Worm (Caenorhabditis elegans): ENCODE data around the gene rpt-3.

rpt-3 gene

DNA sequence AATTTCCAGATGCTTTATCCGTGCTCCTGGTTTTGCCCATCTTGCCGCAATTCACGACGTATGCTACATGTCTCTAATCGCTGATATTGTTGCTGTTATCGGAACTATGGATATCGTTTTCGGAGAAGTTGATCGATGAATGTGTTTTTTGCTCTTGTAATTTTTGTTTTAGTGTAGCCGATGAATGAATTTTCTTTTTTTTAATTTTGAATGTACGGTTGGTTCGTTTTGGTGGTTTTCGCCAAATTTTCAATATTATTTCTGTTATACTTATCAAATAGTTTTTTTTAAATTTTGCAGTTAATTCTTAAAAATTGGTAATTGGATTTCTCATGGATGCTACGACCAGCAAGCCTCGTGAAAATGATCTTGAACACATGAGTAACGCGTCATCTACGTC is 22.6 kb upstream of the rpt-3 start, which contains the start of gene T26A5.2:
T26A5.2 (plus strand) TSS at position 301 of the 400 bp plus-strand sequence.
- TF ChIP-seq unc-62 (GFP tag; optimal IDR thresholded peaks at IDR 0.05): no peak

DNA sequence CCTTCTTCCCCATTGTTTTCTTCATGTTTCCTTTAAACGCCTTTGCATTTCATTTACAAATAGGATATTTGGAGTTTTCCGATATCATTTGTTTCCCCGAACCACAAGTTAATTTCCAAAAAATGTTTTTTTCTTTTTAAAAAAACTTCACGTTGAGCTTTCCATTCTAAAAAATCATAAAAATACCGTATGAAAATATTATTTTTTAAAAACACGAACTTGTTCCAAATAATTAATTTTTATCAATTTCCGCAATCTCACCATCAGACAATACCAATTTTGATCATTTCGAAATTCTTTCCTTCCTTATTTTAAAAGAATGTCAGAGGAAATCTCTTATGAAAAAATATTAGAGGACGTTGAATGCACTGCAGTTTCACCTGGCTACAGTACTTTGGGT is 18.1 kb upstream of the rpt-3 start, which contains the start of gene wht-6:
wht-6 (plus strand) TSS at position 301 of the 400 bp plus-strand sequence.
- no peak for TF ChIP-seq unc-62 (GFP tag; optimal IDR thresholded peaks at IDR 0.05)

DNA sequence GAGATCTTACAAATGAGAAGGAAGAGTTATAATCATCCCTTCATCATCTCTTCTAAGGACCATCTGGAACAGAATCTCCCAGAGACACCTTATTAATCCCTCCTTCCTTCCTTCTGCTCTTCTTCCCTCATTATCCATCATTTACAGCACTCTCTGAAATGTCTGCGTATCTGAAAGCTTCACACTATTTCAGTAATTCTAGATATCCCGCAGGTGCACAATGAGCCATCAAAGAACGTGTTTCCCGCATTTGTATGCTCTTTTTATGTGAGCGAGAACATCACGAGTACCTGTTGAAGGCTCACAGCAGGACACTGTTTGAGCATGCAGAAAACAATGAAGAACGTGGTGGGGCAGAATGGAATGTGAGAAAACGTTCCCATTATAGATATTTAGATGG is 13.2 kb upstream of the rpt-3 start:
- no peak for TF ChIP-seq unc-62 (GFP tag; optimal IDR thresholded peaks at IDR 0.05)

ce11 chrIII:6478256-6479004 is 11.2 kb upstream of the rpt-3 start, which contains the start of gene zip-8:
Gene zip-8 (plus strand): TSS chrIII:6478955.
- no peak for TF ChIP-seq unc-62 (GFP tag; optimal IDR thresholded peaks at IDR 0.05)

DNA sequence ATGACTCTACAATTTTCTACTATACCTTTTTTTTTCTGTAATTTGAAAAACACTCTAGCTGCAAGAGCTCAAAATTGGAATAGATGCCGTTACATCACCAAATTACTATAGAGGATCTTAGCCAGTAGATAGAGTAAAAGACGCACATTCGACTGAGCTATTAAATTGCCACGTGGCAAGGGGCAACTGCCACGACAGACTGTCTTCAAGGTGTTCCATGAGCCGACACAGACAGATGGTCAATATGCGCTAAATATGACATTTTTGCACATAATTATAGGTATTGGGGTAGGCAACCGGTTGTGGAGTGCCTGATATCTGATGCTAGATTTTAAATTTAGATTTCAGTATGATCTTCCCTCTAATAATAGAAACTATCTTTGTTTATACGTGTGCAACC is 10.2 kb upstream of the rpt-3 start:
- no peak for TF ChIP-seq unc-62 (GFP tag; optimal IDR thresholded peaks at IDR 0.05)

DNA sequence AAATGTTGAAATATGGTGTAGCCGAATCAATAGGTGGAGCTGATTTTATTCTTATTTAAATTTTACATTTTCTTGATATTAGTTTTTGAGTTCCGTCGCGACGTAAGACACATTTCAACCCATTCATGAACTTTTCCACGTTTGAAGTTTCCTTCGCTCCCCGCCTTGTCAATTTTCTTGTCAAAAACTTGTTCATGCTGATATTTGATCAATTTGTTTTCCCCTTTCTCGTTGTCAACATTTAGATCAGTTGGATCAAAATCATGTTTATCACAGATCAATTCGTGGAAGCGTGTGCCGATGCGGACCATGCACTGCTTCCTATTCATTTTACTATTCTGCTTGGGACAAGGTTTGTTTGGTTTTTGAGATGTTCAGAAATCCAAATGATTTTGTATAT is 6.7 kb upstream of the rpt-3 start, which contains the start of gene chtb-2:
chtb-2 (plus strand) TSS at position 301 of the 400 bp plus-strand sequence.
- TF ChIP-seq unc-62 (GFP tag; optimal IDR thresholded peaks at IDR 0.05): no peak

ce11 chrIII:6488916-6489315 is 677 bp upstream of the rpt-3 start:
- no peak for TF ChIP-seq unc-62 (GFP tag; optimal IDR thresholded peaks at IDR 0.05)

DNA sequence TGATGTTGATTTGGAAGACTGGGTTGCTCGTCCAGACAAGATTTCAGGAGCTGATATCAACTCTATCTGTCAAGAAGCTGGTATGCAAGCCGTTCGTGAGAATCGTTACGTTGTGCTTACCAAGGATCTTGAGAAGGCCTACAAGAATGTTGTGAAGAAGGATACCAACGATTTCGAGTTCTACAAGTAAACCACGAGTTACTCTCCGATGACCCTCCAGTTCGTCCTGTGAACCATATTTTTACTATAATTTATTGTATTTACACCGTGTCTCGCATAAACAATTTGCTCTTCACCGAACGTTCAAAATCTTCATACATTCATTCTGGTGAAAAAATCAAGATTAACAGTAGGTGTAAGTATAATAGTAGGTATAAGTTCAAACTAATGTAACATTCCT is 1.4 kb downstream of the rpt-3 start:
- no peak for TF ChIP-seq unc-62 (GFP tag; optimal IDR thresholded peaks at IDR 0.05)

DNA sequence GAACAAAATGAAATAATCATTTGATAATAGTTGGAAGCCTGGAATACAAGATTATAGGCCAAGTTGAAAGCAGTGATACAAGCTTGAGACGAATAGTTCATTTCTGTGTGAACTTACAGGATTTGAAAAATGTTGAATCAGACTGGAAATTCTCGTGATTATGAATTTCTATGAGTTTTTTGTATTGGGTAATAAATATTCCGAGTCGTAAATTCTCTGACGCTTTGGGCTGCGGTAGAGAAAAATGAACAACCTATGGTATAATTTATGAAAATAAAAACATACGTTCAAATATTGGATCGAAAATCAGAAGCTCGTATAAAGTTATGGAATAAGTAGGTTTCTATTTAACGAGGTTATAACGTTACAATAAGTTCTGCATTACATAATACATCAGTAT is 3.2 kb downstream of the rpt-3 start, which contains the start of gene srb-11:
srb-11 (minus strand) TSS at position 101 of the 400 bp plus-strand sequence.
- no peak for TF ChIP-seq unc-62 (GFP tag; optimal IDR thresholded peaks at IDR 0.05)

DNA sequence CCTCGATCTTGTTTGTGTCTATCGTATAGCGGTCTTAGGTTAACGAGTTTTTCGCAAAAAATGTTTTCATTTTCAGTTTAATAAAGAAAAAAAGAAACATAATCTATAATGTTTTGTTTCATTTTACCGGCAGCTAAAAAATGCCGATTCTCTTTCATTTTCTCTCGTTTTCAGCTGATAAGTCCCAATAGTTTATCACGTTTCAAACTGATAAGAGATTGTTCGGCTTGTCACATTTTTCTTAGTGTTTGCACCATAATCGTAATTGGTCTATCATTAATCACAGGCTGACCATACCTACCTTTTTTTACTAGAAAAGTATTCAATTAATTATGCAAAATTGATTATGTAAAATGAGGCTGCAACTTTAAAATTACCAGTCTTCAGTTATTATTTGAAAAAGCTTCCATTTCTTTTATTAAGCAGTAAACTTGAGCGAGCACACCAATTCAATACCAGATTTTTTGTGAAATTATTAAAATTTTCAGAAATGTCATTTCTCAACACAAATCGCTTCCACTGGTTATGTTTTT is 5.7 kb downstream of the rpt-3 start, which contains the start of gene F23F12.13:
F23F12.13 (plus strand) TSS at position 483 of the 533 bp plus-strand sequence.
- no peak for TF ChIP-seq unc-62 (GFP tag; optimal IDR thresholded peaks at IDR 0.05)

ce11 chrIII:6498176-6498575 is 8.6 kb downstream of the rpt-3 start, which contains the start of gene sdz-15:
Gene sdz-15 (plus strand): TSS chrIII:6498476.
- no peak for TF ChIP-seq unc-62 (GFP tag; optimal IDR thresholded peaks at IDR 0.05)

DNA sequence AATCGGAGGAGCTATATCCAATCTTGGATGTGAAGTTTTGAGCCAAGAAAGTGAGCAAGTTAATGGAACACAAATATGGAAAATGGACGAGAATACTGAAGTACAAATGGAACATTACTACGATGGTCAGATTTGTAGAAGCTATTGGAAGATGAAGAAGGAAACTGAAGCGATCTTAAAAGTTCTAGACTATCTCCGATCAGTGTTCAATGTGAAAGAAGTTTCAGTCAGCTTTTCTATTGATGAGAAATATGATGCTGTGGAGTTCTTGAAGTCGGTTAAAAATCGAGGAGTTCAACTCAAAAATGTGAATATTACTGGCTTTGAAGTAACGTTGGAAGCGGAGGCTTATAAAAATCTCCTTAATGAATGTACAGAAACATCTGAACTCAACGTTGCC is 9.5 kb downstream of the rpt-3 start:
- TF ChIP-seq unc-62 (GFP tag; optimal IDR thresholded peaks at IDR 0.05): no peak

- TF ChIP-seq unc-62 (GFP tag; optimal IDR thresholded peaks at IDR 0.05): no peak
Measured at ce11 chrIII:6500032-6500564, 10.5 kb downstream of the rpt-3 start, which contains the start of gene F23F12.3. Gene F23F12.3 (plus strand): TSS chrIII:6500514.

- no peak for TF ChIP-seq unc-62 (GFP tag; optimal IDR thresholded peaks at IDR 0.05)
Measured at ce11 chrIII:6507832-6508231, 18.2 kb downstream of the rpt-3 start, which contains the start of gene F23F12.12. Gene F23F12.12 (plus strand): TSS chrIII:6508132.

- TF ChIP-seq unc-62 (GFP tag; optimal IDR thresholded peaks at IDR 0.05): no peak
Measured at ce11 chrIII:6508327-6508726, 18.7 kb downstream of the rpt-3 start.

DNA sequence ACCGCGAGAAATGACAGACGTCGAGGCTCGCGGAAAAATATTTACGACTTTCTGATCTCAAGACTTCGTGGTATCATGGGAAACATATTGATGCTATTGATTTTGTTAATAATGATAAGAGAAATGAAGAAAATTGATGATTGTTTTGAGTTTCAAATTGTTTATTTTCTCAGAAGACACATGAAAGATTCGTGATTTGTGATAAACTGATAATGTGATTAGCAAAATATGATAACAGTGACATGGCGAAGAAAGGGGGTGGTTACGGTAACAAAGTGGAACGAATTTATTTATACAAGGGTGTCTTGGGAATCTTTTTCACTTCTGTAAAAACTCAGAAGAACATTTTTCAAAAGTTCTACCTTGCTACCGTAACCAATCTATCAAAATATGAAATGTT is 19.7 kb downstream of the rpt-3 start:
- TF ChIP-seq unc-62 (GFP tag; optimal IDR thresholded peaks at IDR 0.05): no peak

DNA sequence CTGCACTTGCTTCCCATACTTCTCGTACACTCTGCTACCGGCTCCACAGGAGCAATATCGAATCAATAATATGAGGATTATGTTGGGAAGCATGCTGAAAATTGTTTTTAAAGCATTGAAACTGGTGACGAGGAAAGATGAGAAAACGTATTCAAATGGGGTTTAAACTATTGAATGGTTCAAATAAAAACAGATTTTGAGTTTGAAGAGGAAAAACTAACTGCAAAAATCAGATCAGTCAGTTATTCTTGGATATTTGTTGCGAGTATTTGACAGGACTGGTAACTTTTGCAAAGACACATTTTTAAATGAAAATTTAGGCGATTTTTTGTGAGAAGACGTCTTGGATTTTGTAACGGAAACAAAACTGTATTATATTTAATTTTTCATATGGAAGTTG is 25.1 kb downstream of the rpt-3 start, which contains the start of gene acr-5:
acr-5 (minus strand) TSS at position 101 of the 400 bp plus-strand sequence.
- no peak for TF ChIP-seq unc-62 (GFP tag; optimal IDR thresholded peaks at IDR 0.05)

Data from whole organism, dauer.